Worm (Caenorhabditis elegans) whole organism, L4 larva: ENCODE results near the gene slc-5A12.
A peak's percentile ranks its signal among the peaks of the same experiment; 100 is the strongest.

Experiments used
- F10B5.3 ChIP-seq: sonication (generic microtip); optimal IDR thresholded peaks from 2 replicates; lab custom pipeline; 2016; ENCODE audit warnings: mild to moderate bottlenecking, missing genetic modification characterization, missing compliant biosample characterization
- F26F4.8 ChIP-seq: fragments of 200-800 bp; sonication (Bioruptor generic); conservative IDR thresholded peaks from 2 replicates; pipeline ENCODE4 v1.3.6; 2022; ENCODE audit warnings: missing genetic modification characterization, missing compliant biosample characterization
- F37D6.2 ChIP-seq: sonication (generic microtip); optimal IDR thresholded peaks from 2 replicates; lab custom pipeline; 2016; ENCODE audit warnings: mild to moderate bottlenecking, missing genetic modification characterization, missing compliant biosample characterization
- F44E2.7 ChIP-seq: fragments of 200-800 bp; sonication (Bioruptor generic); IDR thresholded peaks from 2 replicates; pipeline ENCODE4 v2.1.2; 2022; ENCODE audit warnings: missing genetic modification characterization, missing compliant biosample characterization
- F49E8.2 ChIP-seq: sonication (generic microtip); optimal IDR thresholded peaks from 2 replicates; lab custom pipeline; 2016; ENCODE audit warnings: missing compliant biosample characterization, mild to moderate bottlenecking, missing genetic modification characterization, borderline replicate concordance
- T20F7.1 ChIP-seq: fragments of 200-800 bp; sonication (Bioruptor generic); optimal IDR thresholded peaks from 2 replicates; lab custom pipeline; 2018; ENCODE audit warnings: mild to moderate bottlenecking, missing genetic modification characterization, missing compliant biosample characterization
- T26A8.4 ChIP-seq: fragments of 200-800 bp; sonication (Bioruptor generic); IDR thresholded peaks from 2 replicates; pipeline ENCODE4 v1.3.6; 2022; ENCODE audit warnings: missing genetic modification characterization, missing compliant biosample characterization
- Y48G9A.11 ChIP-seq: fragments of 200-800 bp; sonication (Bioruptor generic); IDR thresholded peaks from 2 replicates; pipeline ENCODE4 v1.3.6; 2022; ENCODE audit warnings: missing genetic modification reagents, missing genetic modification characterization, missing compliant biosample characterization
- Y75B8A.6 ChIP-seq: fragments of 200-800 bp; sonication (Bioruptor generic); IDR thresholded peaks from 2 replicates; pipeline ENCODE4 v1.3.6; 2022; ENCODE audit warnings: missing genetic modification reagents, missing genetic modification characterization, missing compliant biosample characterization
- ZK337.2 ChIP-seq: fragments of 200-800 bp; sonication (Bioruptor generic); IDR thresholded peaks from 2 replicates; pipeline ENCODE4 v1.3.6; 2022; ENCODE audit warnings: missing genetic modification reagents, missing genetic modification characterization, missing compliant biosample characterization
- aha-1 ChIP-seq: fragments of 150-350 bp; peaks from one replicate; lab custom pipeline; 2014; ENCODE audit warnings: missing biosample characterization, missing genetic modification characterization
- ama-1 ChIP-seq: fragments of 150-350 bp; optimal IDR thresholded peaks from 2 replicates; lab custom pipeline; 2014; ENCODE audit warnings: inconsistent platforms, mixed read lengths
- arid-1 ChIP-seq: fragments of 200-800 bp; sonication (Bioruptor generic); conservative IDR thresholded peaks from 2 replicates; pipeline ENCODE4 v1.3.6; 2022; ENCODE audit warnings: missing genetic modification reagents, missing genetic modification characterization, missing compliant biosample characterization
- ceh-44 ChIP-seq: fragments of 200-800 bp; sonication (Bioruptor generic); IDR thresholded peaks from 2 replicates; pipeline ENCODE4 v1.3.6; 2022; ENCODE audit warnings: missing genetic modification reagents, missing genetic modification characterization, missing compliant biosample characterization
- daf-16 ChIP-seq, 3 experiments: sonication (generic microtip); optimal IDR thresholded peaks; 2 replicates each; lab custom pipeline; 2016 to 2017; ENCODE audit warnings: missing genetic modification characterization in 3 of 3, missing genetic modification reagents in 3 of 3, mild to moderate bottlenecking in 2 of 3, missing compliant biosample characterization in 2 of 3, missing biosample characterization in 1 of 3, moderate library complexity in 1 of 3
- dmd-6 ChIP-seq: fragments of 200-800 bp; sonication (Bioruptor generic); IDR thresholded peaks from 2 replicates; pipeline ENCODE4 v1.3.6; 2022; ENCODE audit warnings: missing genetic modification reagents, missing genetic modification characterization, missing compliant biosample characterization
- dmd-9 ChIP-seq: fragments of 200-800 bp; sonication (Bioruptor generic); IDR thresholded peaks from 2 replicates; pipeline ENCODE4 v1.3.6; 2022; ENCODE audit warnings: missing genetic modification reagents, missing genetic modification characterization, missing compliant biosample characterization
- dve-1 ChIP-seq: sonication (generic microtip); optimal IDR thresholded peaks from 2 replicates; lab custom pipeline; 2017; ENCODE audit warnings: antibody characterized with exemption, mild to moderate bottlenecking, missing genetic modification characterization, missing compliant biosample characterization; ENCODE audit not compliant: insufficient read depth
- egl-27 ChIP-seq: sonication (generic microtip); optimal IDR thresholded peaks from 3 replicates; lab custom pipeline; 2017; ENCODE audit warnings: missing biosample characterization, missing genetic modification reagents, missing genetic modification characterization
- fos-1 ChIP-seq: fragments of 150-350 bp; optimal IDR thresholded peaks from 2 replicates; lab custom pipeline; 2014; ENCODE audit warnings: missing biosample characterization, missing genetic modification characterization
- gei-8 ChIP-seq: fragments of 200-800 bp; sonication (Bioruptor generic); optimal IDR thresholded peaks from 2 replicates; lab custom pipeline; 2018; ENCODE audit warnings: mild to moderate bottlenecking, missing genetic modification characterization, missing compliant biosample characterization
- hif-1 ChIP-seq, 2 experiments: sonication (generic microtip); optimal IDR thresholded peaks; 2 replicates each; lab custom pipeline; 2016 to 2017; ENCODE audit warnings: missing compliant biosample characterization in 2 of 2, missing genetic modification characterization in 2 of 2, missing genetic modification reagents in 2 of 2, missing genotype in 2 of 2, mild to moderate bottlenecking in 1 of 2
- hlh-11 ChIP-seq: fragments of 200-800 bp; sonication (Bioruptor generic); optimal IDR thresholded peaks from 2 replicates; lab custom pipeline; 2018; ENCODE audit warnings: mild to moderate bottlenecking, missing genetic modification characterization, missing compliant biosample characterization
- hmg-1.1 ChIP-seq: fragments of 200-800 bp; sonication (Bioruptor generic); IDR thresholded peaks from 2 replicates; pipeline ENCODE4 v1.3.6; 2022; ENCODE audit warnings: missing genetic modification reagents, missing genetic modification characterization, missing compliant biosample characterization
- lin-29 ChIP-seq: fragments of 200-800 bp; sonication (Bioruptor generic); IDR thresholded peaks from 2 replicates; pipeline ENCODE4 v1.3.6; 2022; ENCODE audit warnings: missing genetic modification reagents, missing genetic modification characterization, missing compliant biosample characterization
- lin-38 ChIP-seq: fragments of 200-800 bp; sonication (Bioruptor generic); IDR thresholded peaks from 2 replicates; pipeline ENCODE4 v1.3.6; 2022; ENCODE audit warnings: missing genetic modification reagents, missing genetic modification characterization, missing compliant biosample characterization
- lsy-2 ChIP-seq, 2 experiments: fragments of 150-350 bp in 1 of 2; sonication (generic microtip) in 1 of 2; optimal IDR thresholded peaks; 2 replicates each; lab custom pipeline; 2014 to 2017; ENCODE audit warnings: missing biosample characterization in 2 of 2, missing genetic modification characterization in 2 of 2
- mdl-1 ChIP-seq, 2 experiments: fragments of 150-350 bp in 1 of 2; sonication (generic microtip) in 1 of 2; optimal IDR thresholded peaks; 2 replicates each; lab custom pipeline; 2014 to 2017; ENCODE audit warnings: missing biosample characterization in 2 of 2, missing genetic modification characterization in 2 of 2
- mdt-29 ChIP-seq: fragments of 200-800 bp; sonication (Bioruptor generic); IDR thresholded peaks from 2 replicates; pipeline ENCODE4 v1.3.6; 2022; ENCODE audit warnings: missing genetic modification reagents, missing genetic modification characterization, missing compliant biosample characterization
- mep-1 ChIP-seq: fragments of 150-350 bp; sonication (generic microtip); optimal IDR thresholded peaks from 3 replicates; lab custom pipeline; 2014; ENCODE audit warnings: missing biosample characterization, missing genetic modification characterization
- mes-2 ChIP-seq: sonication (generic microtip); optimal IDR thresholded peaks from 2 replicates; lab custom pipeline; 2016; ENCODE audit warnings: missing genotype, mild to moderate bottlenecking, missing genetic modification characterization, missing compliant biosample characterization; ENCODE audit not compliant: poor library complexity, severe bottlenecking
- mxl-3 ChIP-seq: fragments of 200-800 bp; sonication (Bioruptor generic); optimal IDR thresholded peaks from 2 replicates; lab custom pipeline; 2018; ENCODE audit warnings: mild to moderate bottlenecking, missing genetic modification characterization, missing compliant biosample characterization
- nhr-10 ChIP-seq: fragments of 150-350 bp; optimal IDR thresholded peaks from 2 replicates; lab custom pipeline; 2014; ENCODE audit warnings: missing biosample characterization, missing genetic modification characterization
- nhr-102 ChIP-seq: sonication (generic microtip); optimal IDR thresholded peaks from 2 replicates; lab custom pipeline; 2016; ENCODE audit warnings: mild to moderate bottlenecking, missing genetic modification characterization, moderate library complexity, missing compliant biosample characterization
- nhr-111 ChIP-seq: fragments of 200-800 bp; sonication (Bioruptor generic); optimal IDR thresholded peaks from 2 replicates; lab custom pipeline; 2018; ENCODE audit warnings: mild to moderate bottlenecking, missing genetic modification characterization, missing compliant biosample characterization
- nhr-48 ChIP-seq: sonication (generic microtip); optimal IDR thresholded peaks from 2 replicates; lab custom pipeline; 2016; ENCODE audit warnings: mild to moderate bottlenecking, missing genetic modification characterization, missing compliant biosample characterization
- nhr-77 ChIP-seq: fragments of 150-350 bp; optimal IDR thresholded peaks from 2 replicates; lab custom pipeline; 2014; ENCODE audit warnings: missing biosample characterization, missing genetic modification characterization
- pha-4 ChIP-seq, 2 experiments: fragments of 150-350 bp in 1 of 2; fragments of 200-800 bp in 1 of 2; sonication (Bioruptor generic) in 1 of 2; IDR thresholded peaks in 1 of 2; optimal IDR thresholded peaks in 1 of 2; 2 replicates each; pipeline versions ENCODE4 v1.3.6 to Lab custom; 2014 to 2022; ENCODE audit warnings: missing genetic modification characterization in 2 of 2, missing genetic modification reagents in 2 of 2, missing biosample characterization in 1 of 2, missing compliant biosample characterization in 1 of 2
- php-3 ChIP-seq: fragments of 200-800 bp; sonication (Bioruptor generic); IDR thresholded peaks from 2 replicates; pipeline ENCODE4 v1.3.6; 2022; ENCODE audit warnings: missing genetic modification reagents, missing genetic modification characterization, missing compliant biosample characterization
- pqm-1 ChIP-seq: sonication (generic microtip); optimal IDR thresholded peaks from 2 replicates; lab custom pipeline; 2017; ENCODE audit warnings: missing biosample characterization, missing genetic modification characterization
- saeg-2 ChIP-seq: fragments of 200-800 bp; sonication (Bioruptor generic); IDR thresholded peaks from 2 replicates; pipeline ENCODE4 v1.3.6; 2022; ENCODE audit warnings: missing genetic modification reagents, missing genetic modification characterization, missing compliant biosample characterization
- tag-97 ChIP-seq: fragments of 200-800 bp; sonication (Bioruptor generic); IDR thresholded peaks from 2 replicates; pipeline ENCODE4 v1.3.6; 2022; ENCODE audit warnings: missing genetic modification characterization, missing compliant biosample characterization
- tra-1 ChIP-seq: fragments of 200-800 bp; sonication (Bioruptor generic); IDR thresholded peaks from 2 replicates; pipeline ENCODE4 v1.3.6; 2022; ENCODE audit warnings: missing genetic modification reagents, missing genetic modification characterization, missing compliant biosample characterization
- vab-7 ChIP-seq: fragments of 200-800 bp; sonication (Bioruptor generic); IDR thresholded peaks from 2 replicates; pipeline ENCODE4 v1.3.6; 2022; ENCODE audit warnings: missing genetic modification reagents, missing genetic modification characterization, missing compliant biosample characterization
- zfp-3 ChIP-seq: fragments of 200-800 bp; sonication (Bioruptor generic); conservative IDR thresholded peaks from 2 replicates; pipeline ENCODE4 v1.3.6; 2022; ENCODE audit warnings: missing genetic modification reagents, missing genetic modification characterization, missing compliant biosample characterization

The slc-5A12 gene

ce11 chrIV:11952612-11953299 is 15.5 kb downstream of the slc-5A12 start, which contains the start of gene gdh-1 (continued):
- TF ChIP-seq nhr-102 (tag; lab: Kevin White, UChicago) (no peak), egl-27 (tag; lab: Kevin White, UChicago) (no peak), F37D6.2 (tag; lab: Kevin White, UChicago) (no peak), dmd-6 (GFP tag; lab: Robert Waterston, UW) (peak; percentile 56)

DNA sequence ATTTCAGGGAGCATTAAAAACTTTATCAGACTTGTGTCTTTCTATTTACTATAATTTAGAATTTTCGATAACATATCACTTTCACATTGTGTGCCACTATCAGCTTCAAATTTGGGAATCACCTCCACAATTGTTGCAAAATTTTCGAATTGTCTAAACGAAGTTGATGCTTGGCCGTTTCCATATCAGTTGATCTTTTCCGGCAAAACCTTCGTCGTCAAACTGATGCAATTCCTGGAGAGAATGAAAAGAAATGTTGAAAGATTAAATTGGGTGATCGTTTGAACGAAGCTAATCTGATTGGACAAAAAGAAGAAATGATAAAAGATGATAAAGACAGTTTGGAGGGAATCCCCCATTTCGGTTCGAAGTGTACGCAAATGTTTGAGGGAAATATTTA is 18.4 kb downstream of the slc-5A12 start:
- TF ChIP-seq nhr-10 (tag; lab: Kevin White, UChicago) (peak; percentile 86), dmd-9 (GFP tag; lab: Robert Waterston, UW) (no peak), php-3 (GFP tag; lab: Robert Waterston, UW) (0 out of 2 replicates have a peak, but pooled peaks have one; percentile 34), Y48G9A.11 (GFP tag; lab: Robert Waterston, UW) (peak; percentile 7; the same call in 1 of the 2 replicates), F44E2.7 (GFP tag; lab: Robert Waterston, UW) (no peak), aha-1 (tag; lab: Kevin White, UChicago) (peak; percentile 95), mep-1 (tag; lab: Kevin White, UChicago) (peak; percentile 86), mdl-1 (tag; optimal IDR thresholded peaks at IDR 0.05; lab: Kevin White, UChicago) (peak; percentile 34 to 76), mes-2 (tag; lab: Kevin White, UChicago) (peak; percentile 65), F49E8.2 (no peak), ceh-44 (no peak), mdt-29 (GFP tag; lab: Robert Waterston, UW) (peak; percentile 66; the same call in 1 of the 2 replicates), T20F7.1 (GFP tag; lab: Kevin White, UChicago) (peak; percentile 66), pqm-1 (tag; lab: Kevin White, UChicago) (peak; percentile 90), F10B5.3 (tag; lab: Kevin White, UChicago) (no peak), hlh-11 (peak; percentile 82), F26F4.8 (GFP tag; lab: Robert Waterston, UW) (no peak), fos-1 (tag; lab: Kevin White, UChicago) (peak; percentile 71), dmd-6 (GFP tag; lab: Robert Waterston, UW) (peak; percentile 94), saeg-2 (GFP tag; lab: Robert Waterston, UW) (no peak), T26A8.4 (GFP tag; lab: Robert Waterston, UW) (peak; percentile 29), gei-8 (GFP tag; lab: Kevin White, UChicago) (peak; percentile 81), nhr-77 (tag; lab: Kevin White, UChicago) (peak; percentile 60), zfp-3 (GFP tag; lab: Robert Waterston, UW) (peak; percentile 69; the same call in 1 of the 2 replicates), Y75B8A.6 (GFP tag; lab: Robert Waterston, UW) (peak; percentile 69; the same call in 1 of the 2 replicates), arid-1 (GFP tag; lab: Robert Waterston, UW) (peak; percentile 39), nhr-102 (tag; lab: Kevin White, UChicago) (peak; percentile 33), nhr-111 (no peak), nhr-48 (tag; lab: Kevin White, UChicago) (peak; percentile 86), hmg-1.1 (GFP tag; lab: Robert Waterston, UW) (peak; percentile 15; the same call in 1 of the 2 replicates), lin-38 (GFP tag; lab: Robert Waterston, UW) (peak; percentile 46), lsy-2 (tag; optimal IDR thresholded peaks at IDR 0.05; lab: Kevin White, UChicago) (peak; percentile 28 to 60), ama-1 (lab: Kevin White, UChicago) (peak; percentile 55), dve-1 (tag; lab: Kevin White, UChicago) (peak; percentile 84), tra-1 (GFP tag; lab: Robert Waterston, UW) (peak; percentile 65), vab-7 (GFP tag; lab: Robert Waterston, UW) (no peak), tag-97 (no peak), lin-29 (GFP tag; lab: Robert Waterston, UW) (no peak), mxl-3 (GFP tag; lab: Kevin White, UChicago) (peak; percentile 51), hif-1 (tag; optimal IDR thresholded peaks at IDR 0.05; lab: Kevin White, UChicago) (peak in 1 of 2 experiments; percentile 2), pha-4 (GFP tag; IDR thresholded peaks at IDR 0.05; lab: Robert Waterston, UW) (peak; percentile 42; the same call in 1 of the 2 replicates), pha-4 (tag; optimal IDR thresholded peaks at IDR 0.05; lab: Kevin White, UChicago) (no peak), daf-16 (GFP tag; optimal IDR thresholded peaks at IDR 0.05; lab: Kevin White, UChicago) (peak in 1 of 2 experiments; percentile 73), daf-16 (tag; optimal IDR thresholded peaks at IDR 0.05; lab: Kevin White, UChicago) (peak; percentile 92), ZK337.2 (no peak)
